Fruit fly (Drosophila melanogaster): ENCODE data around the gene RpL36A.

The RpL36A gene

dm6 chr2L:8042645-8043281 lies at the start of gene RpL36A:
Gene RpL36A, minus strand, starts transcription at chr2L:8042909.
- TF ChIP-seq CG12104 (GFP tag; optimal IDR thresholded peaks at IDR 0.05) (peak; percentile 57), Mrtf (GFP tag; IDR thresholded peaks at IDR 0.05) (peak; percentile 49; the same call in 2 of the 3 replicates), Scr (GFP tag; IDR thresholded peaks at IDR 0.05; ENCODE audit: partially characterized antibody) (peak; percentile 87), row (GFP tag; IDR thresholded peaks at IDR 0.05) (peak; percentile 74), CG8290 (GFP tag; optimal IDR thresholded peaks at IDR 0.05) (no peak), CG8290 (tag; optimal IDR thresholded peaks at IDR 0.05) (no peak), CG13424 (tag; optimal IDR thresholded peaks at IDR 0.05) (peak; percentile 40), CG6765 (GFP tag; optimal IDR thresholded peaks at IDR 0.05) (peak; percentile 81), CG8388 (GFP tag; optimal IDR thresholded peaks at IDR 0.05) (peak; percentile 30), CG12219 (GFP tag; optimal IDR thresholded peaks at IDR 0.05) (peak; percentile 65), CG3065 (GFP tag; optimal IDR thresholded peaks at IDR 0.05) (no peak), CG14050 (GFP tag; IDR thresholded peaks at IDR 0.05) (peak; percentile 58; the same call in 2 of the 3 replicates), lov (optimal IDR thresholded peaks at IDR 0.05) (no peak), lov (GFP tag; IDR thresholded peaks at IDR 0.05) (peak; percentile 76; the same call in 2 of the 3 replicates), Nf-YC (tag; optimal IDR thresholded peaks at IDR 0.05) (no peak), CG14441 (GFP tag; IDR thresholded peaks at IDR 0.05) (peak; percentile 51), yki (optimal IDR thresholded peaks at IDR 0.05) (no peak), repo (GFP tag; optimal IDR thresholded peaks at IDR 0.05) (no peak), dysf (GFP tag; IDR thresholded peaks at IDR 0.05) (peak; percentile 64; the same call in 2 of the 3 replicates), ATbp (GFP tag; optimal IDR thresholded peaks at IDR 0.05) (peak; percentile 62), otp (GFP tag; IDR thresholded peaks at IDR 0.05) (no peak), tio (GFP tag; optimal IDR thresholded peaks at IDR 0.05) (no peak), wor (GFP tag; IDR thresholded peaks at IDR 0.05) (no peak), Hr39 (optimal IDR thresholded peaks at IDR 0.05) (no peak), CG11456 (GFP tag; IDR thresholded peaks at IDR 0.05) (peak; percentile 87), abd-A (tag; optimal IDR thresholded peaks at IDR 0.05) (no peak), zfh2 (GFP tag; optimal IDR thresholded peaks at IDR 0.05) (peak; percentile 47), CG5953 (GFP tag; IDR thresholded peaks at IDR 0.05) (no peak; the same call in 1 of the 2 replicates), CTCF (GFP tag; optimal IDR thresholded peaks at IDR 0.05) (peak; percentile 42), Dll (GFP tag; IDR thresholded peaks at IDR 0.05; ENCODE audit: partially characterized antibody) (peak; percentile 80), run (tag; optimal IDR thresholded peaks at IDR 0.05) (no peak), jumu (GFP tag; optimal IDR thresholded peaks at IDR 0.05) (no peak), D (optimal IDR thresholded peaks at IDR 0.05) (peak; percentile 10), D (GFP tag; optimal IDR thresholded peaks at IDR 0.05) (no peak), CG8359 (GFP tag; optimal IDR thresholded peaks at IDR 0.05; ENCODE audit: borderline replicate concordance) (peak; percentile 53), Gug (GFP tag; IDR thresholded peaks at IDR 0.05) (no peak), Bgb (GFP tag; IDR thresholded peaks at IDR 0.05; ENCODE audit: partially characterized antibody) (peak; percentile 97), CG4328 (GFP tag; optimal IDR thresholded peaks at IDR 0.05) (peak; percentile 55), Trl (optimal IDR thresholded peaks at IDR 0.05) (no peak), Trl (GFP tag; optimal IDR thresholded peaks at IDR 0.05) (peak; percentile 27), Blimp-1 (GFP tag; optimal IDR thresholded peaks at IDR 0.05) (no peak), gem (tag; optimal IDR thresholded peaks at IDR 0.05) (no peak), fd3F (GFP tag; optimal IDR thresholded peaks at IDR 0.05) (peak; percentile 43), CG15696 (tag; optimal IDR thresholded peaks at IDR 0.05) (no peak), Nf-YB (GFP tag; optimal IDR thresholded peaks at IDR 0.05) (peak; percentile 25), Hey (tag; optimal IDR thresholded peaks at IDR 0.05) (no peak), CG6813 (GFP tag; optimal IDR thresholded peaks at IDR 0.05) (peak; percentile 52), CG9817 (tag; optimal IDR thresholded peaks at IDR 0.05) (peak; percentile 57), bigmax (GFP tag; optimal IDR thresholded peaks at IDR 0.05) (peak; percentile 4), pho (GFP tag; optimal IDR thresholded peaks at IDR 0.05) (peak; percentile 54), nerfin-2 (GFP tag; IDR thresholded peaks at IDR 0.05; ENCODE audit: partially characterized antibody) (peak; percentile 69), CG30020 (tag; optimal IDR thresholded peaks at IDR 0.05) (peak; percentile 86)
